Fruit fly (Drosophila melanogaster): ENCODE data around the gene sba.

sba gene

DNA sequence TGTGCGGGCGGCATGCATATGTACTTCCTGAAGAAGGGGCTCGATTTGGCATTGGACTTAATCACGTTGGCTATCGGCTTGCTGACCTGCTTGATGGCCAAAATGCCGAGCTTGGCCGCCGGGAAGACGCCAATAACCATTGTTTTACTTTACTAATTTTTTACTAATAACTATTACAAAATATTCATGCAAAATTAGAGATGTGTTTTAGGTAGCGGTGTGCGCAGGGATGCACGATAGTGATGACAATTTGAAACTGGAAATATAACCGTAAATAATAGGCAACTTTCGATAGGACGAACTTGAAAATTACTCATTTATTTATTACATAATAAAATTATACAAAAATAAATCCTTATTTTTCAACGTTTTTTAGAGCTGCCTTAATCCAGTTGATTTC is 4.7 kb upstream of the sba start, which contains the start of gene CG13601 (continued):
- TF ChIP-seq CG12071 (GFP tag; optimal IDR thresholded peaks at IDR 0.05): no peak
- peak; percentile 50 for TF ChIP-seq pzg (GFP tag; optimal IDR thresholded peaks at IDR 0.05)
- peak; percentile 13 for TF ChIP-seq CG4820 (GFP tag; optimal IDR thresholded peaks at IDR 0.05)
- peak; percentile 21; the same call in 1 of the 2 replicates for TF ChIP-seq HLH3B (GFP tag; IDR thresholded peaks at IDR 0.05)
- no peak for TF ChIP-seq HLHmδ (GFP tag; optimal IDR thresholded peaks at IDR 0.05)
- TF ChIP-seq sna (GFP tag; IDR thresholded peaks at IDR 0.05; ENCODE audit: partially characterized antibody): peak; percentile 78
- TF ChIP-seq CG16813 (GFP tag; IDR thresholded peaks at IDR 0.05; ENCODE audit: partially characterized antibody): peak; percentile 79
- TF ChIP-seq yki (optimal IDR thresholded peaks at IDR 0.05): no peak
- no peak for TF ChIP-seq fu2 (GFP tag; optimal IDR thresholded peaks at IDR 0.05)
- no peak for TF ChIP-seq Ada2b (GFP tag; IDR thresholded peaks at IDR 0.05)
- no peak for TF ChIP-seq disco-r (GFP tag; optimal IDR thresholded peaks at IDR 0.05)
- peak; percentile 48 for TF ChIP-seq D19A (tag; optimal IDR thresholded peaks at IDR 0.05)
- no peak for TF ChIP-seq CG3838 (GFP tag; optimal IDR thresholded peaks at IDR 0.05)
- TF ChIP-seq phol (tag; optimal IDR thresholded peaks at IDR 0.05): peak; percentile 27
- no peak for TF ChIP-seq her (GFP tag; optimal IDR thresholded peaks at IDR 0.05)
- no peak for TF ChIP-seq CG10979 (tag; optimal IDR thresholded peaks at IDR 0.05)
- no peak for TF ChIP-seq eyg (GFP tag; optimal IDR thresholded peaks at IDR 0.05)
- TF ChIP-seq hth (optimal IDR thresholded peaks at IDR 0.05): no peak
- no peak for TF ChIP-seq Gsc (GFP tag; IDR thresholded peaks at IDR 0.05)
- no peak for TF ChIP-seq NC2β (GFP tag; optimal IDR thresholded peaks at IDR 0.05)
- peak; percentile 33 for TF ChIP-seq nmo (GFP tag; optimal IDR thresholded peaks at IDR 0.05)
- 0 out of 3 replicates have a peak, but pooled peaks have one; percentile 53 for TF ChIP-seq CG7963 (GFP tag; IDR thresholded peaks at IDR 0.05; ENCODE audit: partially characterized antibody)
- TF ChIP-seq CG9876 (GFP tag; optimal IDR thresholded peaks at IDR 0.05): no peak
- TF ChIP-seq CG11560 (tag; IDR thresholded peaks at IDR 0.05): no peak
- no peak for TF ChIP-seq CG14667 (GFP tag; IDR thresholded peaks at IDR 0.05)
- TF ChIP-seq Asciz (GFP tag; optimal IDR thresholded peaks at IDR 0.05): no peak
- TF ChIP-seq CG17829 (tag; optimal IDR thresholded peaks at IDR 0.05): peak; percentile 40
- TF ChIP-seq MTF-1 (GFP tag; optimal IDR thresholded peaks at IDR 0.05; ENCODE audit: borderline replicate concordance): no peak
- no peak for TF ChIP-seq Hsf (GFP tag; optimal IDR thresholded peaks at IDR 0.05)
- no peak for TF ChIP-seq Lhr (GFP tag; optimal IDR thresholded peaks at IDR 0.05)
- no peak for TF ChIP-seq CG17568 (GFP tag; optimal IDR thresholded peaks at IDR 0.05)
- TF ChIP-seq CG31441 (GFP tag; IDR thresholded peaks at IDR 0.05): 0 out of 2 replicates have a peak, but pooled peaks have one; percentile 11
- TF ChIP-seq CG32532 (GFP tag; IDR thresholded peaks at IDR 0.05): peak; percentile 41
- TF ChIP-seq gsb (GFP tag; IDR thresholded peaks at IDR 0.05): no peak
- no peak for TF ChIP-seq CG31388 (GFP tag; optimal IDR thresholded peaks at IDR 0.05)
- peak; percentile 37; the same call in 1 of the 2 replicates for TF ChIP-seq CG14014 (GFP tag; IDR thresholded peaks at IDR 0.05)
- TF ChIP-seq CG7357 (GFP tag; IDR thresholded peaks at IDR 0.05): no peak
- TF ChIP-seq CG34376 (GFP tag; optimal IDR thresholded peaks at IDR 0.05): peak; percentile 27
- TF ChIP-seq CHES-1-like (GFP tag; optimal IDR thresholded peaks at IDR 0.05): no peak
- no peak for TF ChIP-seq CG8944 (GFP tag; optimal IDR thresholded peaks at IDR 0.05)
- no peak for TF ChIP-seq org-1 (GFP tag; optimal IDR thresholded peaks at IDR 0.05)
- TF ChIP-seq Hmx (GFP tag; optimal IDR thresholded peaks at IDR 0.05): no peak
- no peak for TF ChIP-seq mirr (GFP tag; optimal IDR thresholded peaks at IDR 0.05)
- peak; percentile 87 for TF ChIP-seq unc-4 (GFP tag; IDR thresholded peaks at IDR 0.05; ENCODE audit: partially characterized antibody)
- no peak for TF ChIP-seq gfzf (GFP tag; optimal IDR thresholded peaks at IDR 0.05)
- TF ChIP-seq CG10147 (GFP tag; optimal IDR thresholded peaks at IDR 0.05): no peak
- no peak for TF ChIP-seq CG10654 (GFP tag; optimal IDR thresholded peaks at IDR 0.05)
- TF ChIP-seq CG10959 (GFP tag; IDR thresholded peaks at IDR 0.05): no peak
- TF ChIP-seq CG18764 (GFP tag; optimal IDR thresholded peaks at IDR 0.05): no peak
- no peak for TF ChIP-seq prd (optimal IDR thresholded peaks at IDR 0.05)
- TF ChIP-seq prd (GFP tag; IDR thresholded peaks at IDR 0.05): peak; percentile 31; the same call in 1 of the 3 replicates
- TF ChIP-seq Gug (GFP tag; IDR thresholded peaks at IDR 0.05): peak; percentile 56; the same call in 1 of the 4 replicates

Data from whole organism, embryonic.